Fruit fly (Drosophila melanogaster): ENCODE measurements around the gene Doc1.

Gene Doc1

DNA sequence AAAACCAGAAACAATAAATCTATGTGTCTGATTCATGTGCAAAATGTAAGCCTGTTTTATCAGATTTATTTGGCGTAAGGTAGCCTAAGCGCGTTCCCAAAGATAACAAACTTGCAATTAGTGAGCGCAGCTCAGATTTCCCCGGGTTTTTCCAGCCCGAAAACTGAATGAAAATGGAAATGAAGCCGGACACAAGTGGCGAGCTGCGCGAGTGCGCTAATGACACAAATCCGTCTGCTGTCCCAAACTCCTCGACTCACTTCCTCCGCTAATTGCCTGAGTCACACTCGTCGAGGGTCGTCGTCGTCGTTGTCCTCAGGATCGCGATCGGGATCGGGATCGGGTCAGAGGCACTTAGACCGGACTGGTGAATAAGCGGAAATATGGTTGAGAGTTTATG is 38.6 kb upstream of the Doc1 start:
- TF ChIP-seq CG8119 (GFP tag; IDR thresholded peaks at IDR 0.05) (no peak), CG3032 (tag; optimal IDR thresholded peaks at IDR 0.05) (no peak), CG6792 (GFP tag; optimal IDR thresholded peaks at IDR 0.05) (no peak), dac (GFP tag; optimal IDR thresholded peaks at IDR 0.05) (no peak), cyc (GFP tag; optimal IDR thresholded peaks at IDR 0.05) (no peak), Eip93F (GFP tag; optimal IDR thresholded peaks at IDR 0.05) (no peak), CG6163 (GFP tag; IDR thresholded peaks at IDR 0.05) (no peak), topi (GFP tag; optimal IDR thresholded peaks at IDR 0.05) (no peak), CG11902 (GFP tag; optimal IDR thresholded peaks at IDR 0.05) (no peak), CG10669 (GFP tag; optimal IDR thresholded peaks at IDR 0.05) (no peak), CG4318 (GFP tag; optimal IDR thresholded peaks at IDR 0.05) (no peak), vri (GFP tag; optimal IDR thresholded peaks at IDR 0.05) (no peak), Sox15 (GFP tag; optimal IDR thresholded peaks at IDR 0.05) (no peak), Eip78C (GFP tag) (no peak), CG7368 (GFP tag; optimal IDR thresholded peaks at IDR 0.05) (no peak), dsx (GFP tag; optimal IDR thresholded peaks at IDR 0.05; ENCODE audit: poor library complexity, severe bottlenecking) (no peak), CG11762 (GFP tag; optimal IDR thresholded peaks at IDR 0.05; ENCODE audit: insufficient read depth) (no peak), CG6276 (GFP tag; optimal IDR thresholded peaks at IDR 0.05) (no peak), Sox14 (GFP tag; optimal IDR thresholded peaks at IDR 0.05) (no peak), CG31627 (GFP tag; optimal IDR thresholded peaks at IDR 0.05) (no peak)

DNA sequence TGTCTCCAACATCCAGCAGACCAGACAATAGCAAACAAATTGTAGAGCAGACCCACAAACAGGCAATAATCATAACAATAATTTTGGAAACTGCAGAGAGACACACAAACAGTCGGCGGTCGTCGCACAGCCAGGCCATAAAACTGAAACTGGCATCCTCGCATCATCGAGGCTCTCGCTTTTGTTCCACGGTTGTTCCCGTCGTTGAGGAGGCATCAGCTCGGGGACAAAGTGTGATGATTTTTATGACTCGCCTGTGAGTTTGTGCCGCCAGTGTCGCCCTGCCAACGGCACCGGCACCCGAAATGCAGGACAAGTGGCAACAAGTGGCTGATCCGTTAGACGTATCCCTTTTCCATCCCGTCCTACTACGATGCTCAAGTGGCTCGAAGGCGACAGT is 37.8 kb upstream of the Doc1 start:
- no peak for TF ChIP-seq CG6792 (GFP tag; optimal IDR thresholded peaks at IDR 0.05)
- no peak for TF ChIP-seq Ets96B (tag; optimal IDR thresholded peaks at IDR 0.05)
- TF ChIP-seq net (GFP tag; optimal IDR thresholded peaks at IDR 0.05), result no peak
- TF ChIP-seq dac (GFP tag; optimal IDR thresholded peaks at IDR 0.05), result no peak
- TF ChIP-seq Sox102F (GFP tag; optimal IDR thresholded peaks at IDR 0.05), result no peak
- TF ChIP-seq CG6276 (GFP tag; optimal IDR thresholded peaks at IDR 0.05), result no peak
- no peak for TF ChIP-seq ss (GFP tag; optimal IDR thresholded peaks at IDR 0.05)
- TF ChIP-seq Ets21C (GFP tag; optimal IDR thresholded peaks at IDR 0.05), result no peak
- TF ChIP-seq vri (GFP tag; optimal IDR thresholded peaks at IDR 0.05), result no peak

DNA sequence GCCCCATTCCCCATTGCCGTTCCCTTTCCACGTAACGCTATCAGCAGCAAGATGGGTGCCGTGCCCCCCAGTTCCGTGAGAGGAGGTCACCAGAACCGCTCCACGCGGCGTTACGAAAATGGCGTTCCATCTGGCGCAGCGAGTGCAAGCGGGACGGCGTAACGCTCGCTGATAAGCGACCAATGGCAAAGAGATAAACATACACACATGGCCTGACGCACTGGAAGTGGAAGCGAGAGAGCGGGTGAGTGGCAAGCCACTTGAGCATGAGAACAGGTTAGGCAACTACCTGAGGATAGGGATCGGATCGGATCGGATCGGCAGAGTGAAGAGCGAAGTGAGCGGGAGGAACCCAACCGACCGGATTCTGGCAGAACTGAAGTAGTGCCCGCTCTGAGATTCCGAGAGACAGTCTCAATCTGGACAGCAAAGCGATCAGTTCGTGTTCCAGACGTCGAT is 36.4 kb upstream of the Doc1 start, which contains the start of gene Doc3:
Doc3 (plus strand) TSS at position 409 of the 459 bp plus-strand sequence.
- no peak for TF ChIP-seq CG16779 (tag; optimal IDR thresholded peaks at IDR 0.05)
- TF ChIP-seq fkh (GFP tag; optimal IDR thresholded peaks at IDR 0.05), result peak; percentile 43
- no peak for TF ChIP-seq Eip78C (GFP tag)
- no peak for TF ChIP-seq Hr39 (GFP tag; optimal IDR thresholded peaks at IDR 0.05)
- TF ChIP-seq eg (GFP tag; IDR thresholded peaks at IDR 0.05), result no peak
- peak; percentile 3 for TF ChIP-seq CG1621 (tag; optimal IDR thresholded peaks at IDR 0.05)
- no peak for TF ChIP-seq pdm3 (GFP tag; optimal IDR thresholded peaks at IDR 0.05)
- no peak for TF ChIP-seq Sox15 (GFP tag; optimal IDR thresholded peaks at IDR 0.05)
- TF ChIP-seq spab (GFP tag; optimal IDR thresholded peaks at IDR 0.05), result no peak
- TF ChIP-seq CG6854 (GFP tag; optimal IDR thresholded peaks at IDR 0.05), result peak; percentile 93
- peak; percentile 98 for TF ChIP-seq svp (GFP tag)
- no peak for TF ChIP-seq fd59A (GFP tag; optimal IDR thresholded peaks at IDR 0.05)
- no peak for TF ChIP-seq cyc (GFP tag; optimal IDR thresholded peaks at IDR 0.05)
- TF ChIP-seq CG6276 (GFP tag; optimal IDR thresholded peaks at IDR 0.05), result no peak
- TF ChIP-seq CG9139 (GFP tag; optimal IDR thresholded peaks at IDR 0.05), result no peak
- TF ChIP-seq ss (GFP tag; optimal IDR thresholded peaks at IDR 0.05), result peak in 1 of 2 experiments; percentile 60
- no peak for TF ChIP-seq CG10669 (GFP tag; optimal IDR thresholded peaks at IDR 0.05)
- no peak for TF ChIP-seq CG11902 (GFP tag; optimal IDR thresholded peaks at IDR 0.05)
- TF ChIP-seq Ets96B (tag; optimal IDR thresholded peaks at IDR 0.05), result no peak
- TF ChIP-seq CG32006 (GFP tag; optimal IDR thresholded peaks at IDR 0.05), result no peak
- TF ChIP-seq salr (GFP tag; optimal IDR thresholded peaks at IDR 0.05), result no peak
- peak; percentile 99 for TF ChIP-seq CG8319 (GFP tag; optimal IDR thresholded peaks at IDR 0.05)
- TF ChIP-seq CG6808 (GFP tag; optimal IDR thresholded peaks at IDR 0.05), result no peak
- no peak for TF ChIP-seq OdsH (GFP tag; optimal IDR thresholded peaks at IDR 0.05)
- TF ChIP-seq CG4318 (GFP tag; optimal IDR thresholded peaks at IDR 0.05), result no peak
- TF ChIP-seq CG10631 (GFP tag; optimal IDR thresholded peaks at IDR 0.05), result no peak
- no peak for TF ChIP-seq CG8632 (GFP tag; optimal IDR thresholded peaks at IDR 0.05)
- TF ChIP-seq Hr38 (GFP tag; optimal IDR thresholded peaks at IDR 0.05), result no peak
- TF ChIP-seq CG6163 (GFP tag; IDR thresholded peaks at IDR 0.05), result peak; percentile 52; the same call in 1 of the 3 replicates
- TF ChIP-seq net (GFP tag; optimal IDR thresholded peaks at IDR 0.05), result no peak
- TF ChIP-seq topi (GFP tag; optimal IDR thresholded peaks at IDR 0.05), result no peak
- no peak for TF ChIP-seq lz (GFP tag; optimal IDR thresholded peaks at IDR 0.05)
- TF ChIP-seq Lpt (GFP tag; optimal IDR thresholded peaks at IDR 0.05), result no peak
- TF ChIP-seq CG34406 (GFP tag; optimal IDR thresholded peaks at IDR 0.05), result no peak

All from whole organism, prepupa.